Fruit fly (Drosophila melanogaster) whole organism, pupa: Measurements from ENCODE around the gene CG32572.

Source experiments
- CG10348 ChIP-seq: fragments of 200-800 bp; sonication (Bioruptor generic); IDR thresholded peaks from 2 replicates; pipeline ENCODE4 v1.3.6; 2022; ENCODE audit warnings: missing biosample characterization, missing genetic modification characterization
- CG12605 ChIP-seq: fragments of 200-800 bp; sonication (Bioruptor generic); IDR thresholded peaks from 2 replicates; pipeline ENCODE4 v1.3.6; 2022; ENCODE audit warnings: missing biosample characterization, missing genetic modification characterization
- CG13204 ChIP-seq: fragments of 200-800 bp; sonication (Bioruptor generic); optimal IDR thresholded peaks from 2 replicates; lab custom pipeline; 2018; ENCODE audit warnings: missing biosample characterization, mild to moderate bottlenecking, missing genetic modification characterization, moderate library complexity
- CG14655 ChIP-seq: fragments of 200-800 bp; sonication (Bioruptor generic); optimal IDR thresholded peaks from 3 replicates; lab custom pipeline; 2017; ENCODE audit warnings: mild to moderate bottlenecking, missing biosample characterization, missing genetic modification reagents, missing genetic modification characterization
- CG15710 ChIP-seq: fragments of 200-800 bp; sonication (Bioruptor generic); optimal IDR thresholded peaks from 2 replicates; lab custom pipeline; 2018; ENCODE audit warnings: missing biosample characterization, mild to moderate bottlenecking, missing genetic modification characterization, moderate library complexity
- CG17806 ChIP-seq: fragments of 200-800 bp; sonication (Bioruptor generic); optimal IDR thresholded peaks from 2 replicates; lab custom pipeline; 2018; ENCODE audit warnings: missing biosample characterization, mild to moderate bottlenecking, missing genetic modification characterization, moderate library complexity
- CG32121 ChIP-seq: fragments of 200-800 bp; sonication (Bioruptor generic); IDR thresholded peaks from 2 replicates; pipeline ENCODE4 v1.3.6; 2022; ENCODE audit warnings: missing biosample characterization, missing genetic modification characterization
- CG34367 ChIP-seq: fragments of 200-800 bp; sonication (Bioruptor generic); optimal IDR thresholded peaks from 2 replicates; lab custom pipeline; 2018; ENCODE audit warnings: missing biosample characterization, mild to moderate bottlenecking, missing genetic modification characterization
- CG4496 ChIP-seq: fragments of 200-800 bp; sonication (Bioruptor generic); IDR thresholded peaks from 3 replicates; pipeline ENCODE4 v1.3.6; 2022; ENCODE audit warnings: missing biosample characterization, missing genetic modification characterization
- CG8159 ChIP-seq: fragments of 200-800 bp; sonication (Bioruptor generic); optimal IDR thresholded peaks from 3 replicates; lab custom pipeline; 2018; ENCODE audit warnings: missing biosample characterization, mild to moderate bottlenecking, missing genetic modification characterization, moderate library complexity
- CG8301 ChIP-seq: fragments of 200-800 bp; sonication (Bioruptor generic); optimal IDR thresholded peaks from 2 replicates; lab custom pipeline; 2018; ENCODE audit warnings: missing biosample characterization, mild to moderate bottlenecking, missing genetic modification characterization
- CG9948 ChIP-seq: fragments of 200-800 bp; sonication (Bioruptor generic); optimal IDR thresholded peaks from 2 replicates; lab custom pipeline; 2018; ENCODE audit warnings: missing biosample characterization, mild to moderate bottlenecking, missing genetic modification characterization, moderate library complexity
- D1 ChIP-seq: fragments of 200-800 bp; sonication (Bioruptor generic); optimal IDR thresholded peaks from 2 replicates; lab custom pipeline; 2018; ENCODE audit warnings: missing biosample characterization, mild to moderate bottlenecking, missing genetic modification characterization, moderate library complexity
- EcR ChIP-seq: fragments of 200-800 bp; sonication (Bioruptor generic); optimal IDR thresholded peaks from 3 replicates; lab custom pipeline; 2019; ENCODE audit warnings: missing biosample characterization, missing genetic modification characterization, mild to moderate bottlenecking, moderate library complexity, missing genetic modification reagents
- Ets98B ChIP-seq: fragments of 200-800 bp; sonication (Bioruptor generic); IDR thresholded peaks from 2 replicates; pipeline ENCODE4 v1.3.6; 2022; ENCODE audit warnings: missing biosample characterization, missing genetic modification characterization
- Pif1A ChIP-seq: fragments of 200-800 bp; sonication (Bioruptor generic); optimal IDR thresholded peaks from 3 replicates; lab custom pipeline; 2016; ENCODE audit warnings: missing biosample characterization, missing genetic modification characterization
- Pif1B ChIP-seq: fragments of 200-800 bp; sonication (Bioruptor generic); optimal IDR thresholded peaks from 3 replicates; lab custom pipeline; 2016; ENCODE audit warnings: missing biosample characterization, missing genetic modification characterization
- Snoo ChIP-seq: fragments of 200-800 bp; sonication (Bioruptor generic); optimal IDR thresholded peaks from 3 replicates; lab custom pipeline; 2017; ENCODE audit warnings: missing biosample characterization, mild to moderate bottlenecking, missing genetic modification characterization, inconsistent platforms
- fd96Ca ChIP-seq: fragments of 200-800 bp; sonication (Bioruptor generic); IDR thresholded peaks from 3 replicates; pipeline ENCODE4 v1.3.6; 2022; ENCODE audit warnings: missing biosample characterization, missing genetic modification characterization
- gl ChIP-seq: fragments of 200-800 bp; sonication (Bioruptor generic); optimal IDR thresholded peaks from 2 replicates; lab custom pipeline; 2018; ENCODE audit warnings: missing biosample characterization, mild to moderate bottlenecking, missing genetic modification characterization
- rn ChIP-seq: fragments of 200-800 bp; sonication (Bioruptor generic); IDR thresholded peaks from 2 replicates; pipeline ENCODE4 v1.3.6; 2022; ENCODE audit warnings: missing biosample characterization, missing genetic modification characterization

Gene CG32572

dm6 chrX:16691440-16691839, 29.5 kb upstream of the CG32572 start:
- TF ChIP-seq CG13204 (GFP tag; lab: Kevin White, UChicago) (no peak), D1 (no peak), CG15710 (tag; lab: Kevin White, UChicago) (peak; percentile 74), CG34367 (tag; lab: Kevin White, UChicago) (peak; percentile 68), CG17806 (tag; lab: Kevin White, UChicago) (peak; percentile 62), rn (peak; percentile 66), CG12605 (GFP tag; lab: Robert Waterston, UW) (peak; percentile 87), CG8159 (tag; lab: Kevin White, UChicago) (peak; percentile 62), CG4496 (GFP tag; lab: Robert Waterston, UW) (peak; percentile 95), CG32121 (GFP tag; lab: Robert Waterston, UW) (peak; percentile 90), Ets98B (GFP tag; lab: Robert Waterston, UW) (peak; percentile 90), EcR (GFP tag; lab: Kevin White, UChicago) (no peak), CG14655 (GFP tag; lab: Kevin White, UChicago) (peak; percentile 81), fd96Ca (GFP tag; lab: Robert Waterston, UW) (peak; percentile 90), CG10348 (GFP tag; lab: Robert Waterston, UW) (peak; percentile 19; the same call in 1 of the 2 replicates), CG9948 (tag; lab: Kevin White, UChicago) (peak; percentile 61), Snoo (peak; percentile 48), CG8301 (tag; lab: Kevin White, UChicago) (peak; percentile 79), Pif1B (GFP tag; lab: Kevin White, UChicago) (peak; percentile 65), Pif1A (GFP tag; lab: Kevin White, UChicago) (peak; percentile 77), gl (peak; percentile 43)

- TF ChIP-seq Pif1B (GFP tag; lab: Kevin White, UChicago), result no peak
- no peak for TF ChIP-seq rn
- TF ChIP-seq CG10348 (GFP tag; lab: Robert Waterston, UW), result no peak
- no peak for TF ChIP-seq D1
- TF ChIP-seq CG15710 (tag; lab: Kevin White, UChicago), result no peak
- no peak for TF ChIP-seq CG13204 (GFP tag; lab: Kevin White, UChicago)
- TF ChIP-seq CG9948 (tag; lab: Kevin White, UChicago), result no peak
Measured at dm6 chrX:16692325-16692724, 28.7 kb upstream of the CG32572 start.

- TF ChIP-seq CG4496 (GFP tag; lab: Robert Waterston, UW) (0 out of 3 replicates have a peak, but pooled peaks have one; percentile 25), rn (no peak), CG12605 (GFP tag; lab: Robert Waterston, UW) (no peak), CG13204 (GFP tag; lab: Kevin White, UChicago) (peak; percentile 55)
Measured at dm6 chrX:16693805-16694387, 27.1 kb upstream of the CG32572 start.

- TF ChIP-seq CG12605 (GFP tag; lab: Robert Waterston, UW), result no peak
- no peak for TF ChIP-seq D1
- no peak for TF ChIP-seq CG4496 (GFP tag; lab: Robert Waterston, UW)
- peak; percentile 9 for TF ChIP-seq CG14655 (GFP tag; lab: Kevin White, UChicago)
Measured at dm6 chrX:16694477-16694876, 26.5 kb upstream of the CG32572 start.

- TF ChIP-seq CG4496 (GFP tag; lab: Robert Waterston, UW), result 0 out of 3 replicates have a peak, but pooled peaks have one; percentile 28
- no peak for TF ChIP-seq Snoo
- TF ChIP-seq, all 21 proteins: peak for 1
Measured at dm6 chrX:16694959-16695358, 26.0 kb upstream of the CG32572 start, which contains the start of gene Septin4. Gene Septin4 (minus strand): TSS chrX:16695173.

- TF ChIP-seq D1 (no peak), CG34367 (tag; lab: Kevin White, UChicago) (no peak), CG8301 (tag; lab: Kevin White, UChicago) (no peak), CG14655 (GFP tag; lab: Kevin White, UChicago) (no peak), CG10348 (GFP tag; lab: Robert Waterston, UW) (no peak), Pif1A (GFP tag; lab: Kevin White, UChicago) (no peak), CG8159 (tag; lab: Kevin White, UChicago) (no peak), CG17806 (tag; lab: Kevin White, UChicago) (no peak)
- TF ChIP-seq, all 21 proteins: peak for 0
Measured at dm6 chrX:16695658-16696181, 25.3 kb upstream of the CG32572 start, which contains the start of gene CG4678. Gene CG4678 (plus strand): TSS chrX:16696131.
